Worm (Caenorhabditis elegans) whole organism, L1 larva: ENCODE results near the gene R186.3.

Experiments
- aha-1 ChIP-seq: fragments of 150-350 bp; optimal IDR thresholded peaks from 2 replicates; lab custom pipeline; 2014; ENCODE audit warnings: missing biosample characterization, missing genetic modification characterization
- blmp-1 ChIP-seq: fragments of 150-350 bp; optimal IDR thresholded peaks from 2 replicates; lab custom pipeline; 2014; ENCODE audit warnings: missing biosample characterization, missing genetic modification characterization
- ces-1 ChIP-seq: fragments of 150-350 bp; optimal IDR thresholded peaks from 2 replicates; lab custom pipeline; 2014; ENCODE audit warnings: missing biosample characterization, missing genetic modification reagents, missing genetic modification characterization
- dsc-1 ChIP-seq: sonication (generic microtip); optimal IDR thresholded peaks from 2 replicates; lab custom pipeline; 2016; ENCODE audit warnings: mild to moderate bottlenecking, missing genetic modification characterization, missing compliant biosample characterization
- jun-1 ChIP-seq: fragments of 150-350 bp; optimal IDR thresholded peaks from 2 replicates; lab custom pipeline; 2014; ENCODE audit warnings: missing biosample characterization, missing genetic modification reagents, missing genetic modification characterization
- lin-39 ChIP-seq: fragments of 150-350 bp; optimal IDR thresholded peaks from 2 replicates; lab custom pipeline; 2014; ENCODE audit warnings: missing biosample characterization, missing genetic modification reagents, missing genetic modification characterization
- lir-3 ChIP-seq: sonication (generic microtip); optimal IDR thresholded peaks from 2 replicates; lab custom pipeline; 2016; ENCODE audit warnings: mild to moderate bottlenecking, missing genetic modification characterization, moderate library complexity, missing compliant biosample characterization; ENCODE audit not compliant: poor library complexity
- mdl-1 ChIP-seq, 2 experiments: fragments of 150-350 bp; optimal IDR thresholded peaks; 2 replicates each; lab custom pipeline; 2014 to 2017; ENCODE audit warnings: missing biosample characterization in 2 of 2, missing genetic modification characterization in 2 of 2, inconsistent platforms in 1 of 2
- mep-1 ChIP-seq: fragments of 150-350 bp; optimal IDR thresholded peaks from 2 replicates; lab custom pipeline; 2014; ENCODE audit warnings: missing biosample characterization, missing genetic modification characterization
- nhr-237 ChIP-seq: fragments of 150-350 bp; optimal IDR thresholded peaks from 2 replicates; lab custom pipeline; 2014; ENCODE audit warnings: missing biosample characterization, missing genetic modification characterization
- sox-4 ChIP-seq: sonication (generic microtip); optimal IDR thresholded peaks from 2 replicates; lab custom pipeline; 2016; ENCODE audit warnings: missing genetic modification characterization, missing compliant biosample characterization
- tlp-1 ChIP-seq: fragments of 150-350 bp; optimal IDR thresholded peaks from 2 replicates; lab custom pipeline; 2014; ENCODE audit warnings: missing biosample characterization, missing genetic modification characterization
- unc-62 ChIP-seq: fragments of 150-350 bp; optimal IDR thresholded peaks from 2 replicates; lab custom pipeline; 2014; ENCODE audit warnings: missing biosample characterization, missing genetic modification reagents, missing genetic modification characterization
- ztf-11 ChIP-seq, 2 experiments: sonication (generic microtip); optimal IDR thresholded peaks; 2 replicates each; lab custom pipeline; 2016 to 2017; ENCODE audit warnings: missing genetic modification characterization in 2 of 2, missing biosample characterization in 1 of 2, missing compliant biosample characterization in 1 of 2

DNA sequence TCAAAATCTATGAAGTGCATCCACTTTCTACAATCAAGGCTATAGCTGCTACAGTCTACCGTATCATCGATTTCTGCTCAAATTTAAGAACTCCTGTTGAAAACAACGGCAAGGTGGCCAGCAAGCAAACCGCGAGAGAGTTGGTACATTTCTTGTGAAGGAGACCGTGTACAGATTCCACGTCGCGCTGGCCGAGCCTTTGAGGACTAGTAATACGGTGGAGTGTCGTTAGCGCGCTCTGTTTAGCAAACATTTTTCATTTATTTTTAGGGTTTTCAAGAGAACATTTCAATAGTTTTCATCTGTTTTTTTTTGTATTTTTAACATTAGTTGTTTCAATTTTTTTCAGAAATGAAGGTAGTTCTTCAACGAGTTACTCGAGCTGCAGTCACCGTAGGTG, 14.7 kb downstream of the R186.3 start, which contains the start of gene pqn-68:
- no peak for TF ChIP-seq dsc-1 (tag; lab: Kevin White, UChicago)
- no peak for TF ChIP-seq jun-1 (tag; lab: Kevin White, UChicago)
- TF ChIP-seq blmp-1 (tag; lab: Kevin White, UChicago): peak; percentile 28
- TF ChIP-seq aha-1 (tag; lab: Kevin White, UChicago): no peak
- TF ChIP-seq nhr-237 (tag; lab: Kevin White, UChicago): no peak
- no peak for TF ChIP-seq sox-4
- TF ChIP-seq ces-1 (GFP tag; lab: Kevin White, UChicago): no peak
- no peak for TF ChIP-seq tlp-1 (tag; lab: Kevin White, UChicago)
- TF ChIP-seq mep-1 (tag; lab: Kevin White, UChicago): no peak
- TF ChIP-seq mdl-1 (tag; optimal IDR thresholded peaks at IDR 0.05; lab: Kevin White, UChicago): no peak
- TF ChIP-seq lir-3 (tag; lab: Kevin White, UChicago): no peak
- no peak for TF ChIP-seq lin-39 (tag; lab: Kevin White, UChicago)
- no peak for TF ChIP-seq ztf-11 (tag; optimal IDR thresholded peaks at IDR 0.05; lab: Kevin White, UChicago)
- TF ChIP-seq unc-62 (GFP tag; lab: Kevin White, UChicago): no peak
